Fruit fly (Drosophila melanogaster): ENCODE data around the gene CG7110.

CG7110 gene

DNA sequence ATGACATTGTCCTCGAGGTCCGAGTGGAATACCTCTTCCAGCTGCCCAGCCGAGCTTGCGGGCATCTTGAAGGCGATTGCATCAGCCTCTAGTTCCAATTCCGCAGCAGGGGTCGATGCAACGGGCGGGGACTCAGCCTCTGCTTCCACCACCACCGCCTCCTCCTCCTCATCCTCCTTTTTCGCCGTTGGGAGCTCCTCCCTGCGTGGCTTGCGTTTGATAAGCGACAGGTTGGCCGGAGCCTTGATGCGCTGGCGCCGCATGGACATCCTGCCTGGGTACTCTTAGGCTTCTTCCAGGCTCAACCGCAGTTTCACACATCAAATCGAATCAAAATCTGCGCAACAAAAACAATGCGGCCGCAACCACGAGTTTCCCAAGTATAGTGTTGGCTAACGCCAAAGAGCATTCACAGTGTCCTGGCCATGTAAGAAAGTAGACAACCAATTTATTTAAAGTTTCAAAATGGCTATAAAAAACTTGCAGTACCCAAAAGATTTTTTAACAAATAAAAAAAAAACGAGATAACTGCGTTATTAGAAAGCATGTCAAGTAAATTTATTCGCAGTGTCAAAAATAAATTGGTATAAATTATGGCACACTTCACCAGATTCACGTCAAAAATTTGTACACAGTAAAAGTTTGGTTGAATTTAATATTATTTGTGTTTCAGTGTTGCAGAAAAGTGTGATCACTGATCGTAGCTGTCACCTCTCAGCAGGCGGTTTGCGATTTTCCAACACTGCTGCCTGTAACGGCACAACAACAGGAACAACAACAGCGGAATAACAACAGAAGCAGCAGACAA, 25.2 kb upstream of the CG7110 start, which contains the start of the genes Bdp1 and CG6565 (continued):
- TF ChIP-seq ken (GFP tag; IDR thresholded peaks at IDR 0.05): peak; percentile 95
- TF ChIP-seq CG4424 (GFP tag; optimal IDR thresholded peaks at IDR 0.05): peak; percentile 99
- peak; percentile 68 for TF ChIP-seq wek (GFP tag; optimal IDR thresholded peaks at IDR 0.05)
- TF ChIP-seq CG14050 (GFP tag; IDR thresholded peaks at IDR 0.05): peak; percentile 92
- TF ChIP-seq bowl (GFP tag; IDR thresholded peaks at IDR 0.05): peak; percentile 68; the same call in 1 of the 2 replicates
- peak; percentile 98 for TF ChIP-seq az2 (GFP tag; optimal IDR thresholded peaks at IDR 0.05)
- peak; percentile 99 for TF ChIP-seq Atf-2 (GFP tag; optimal IDR thresholded peaks at IDR 0.05)
- peak; percentile 86 for TF ChIP-seq ci (GFP tag; IDR thresholded peaks at IDR 0.05)
- TF ChIP-seq crp (GFP tag; optimal IDR thresholded peaks at IDR 0.05): peak; percentile 8 to 76
- TF ChIP-seq CG9727 (GFP tag; optimal IDR thresholded peaks at IDR 0.05): peak; percentile 99
- TF ChIP-seq z (GFP tag; IDR thresholded peaks at IDR 0.05): 0 out of 3 replicates have a peak, but pooled peaks have one; percentile 34
- peak; percentile 95 for TF ChIP-seq grau (tag; optimal IDR thresholded peaks at IDR 0.05)
- TF ChIP-seq Hmx (GFP tag; optimal IDR thresholded peaks at IDR 0.05): peak; percentile 93
- peak; percentile 98 for TF ChIP-seq CG33213 (GFP tag; optimal IDR thresholded peaks at IDR 0.05)
- peak; percentile 97 for TF ChIP-seq CG15696 (tag; optimal IDR thresholded peaks at IDR 0.05)
- peak; percentile 48; the same call in 1 of the 2 replicates for TF ChIP-seq Scr (GFP tag; IDR thresholded peaks at IDR 0.05; ENCODE audit: partially characterized antibody)
- peak; percentile 97 for TF ChIP-seq Dbx (GFP tag; IDR thresholded peaks at IDR 0.05)
- peak; percentile 97 for TF ChIP-seq gro (GFP tag; optimal IDR thresholded peaks at IDR 0.05)
- TF ChIP-seq schlank (tag; optimal IDR thresholded peaks at IDR 0.05): peak; percentile 88
- TF ChIP-seq CG11560 (tag; IDR thresholded peaks at IDR 0.05): peak; percentile 91
- TF ChIP-seq CG34422 (GFP tag; IDR thresholded peaks at IDR 0.05): peak; percentile 96
- peak; percentile 76 for TF ChIP-seq E2f2 (GFP tag; IDR thresholded peaks at IDR 0.05)
- TF ChIP-seq CG16779 (GFP tag; IDR thresholded peaks at IDR 0.05): peak; percentile 65; the same call in 1 of the 2 replicates
- peak; percentile 99 for TF ChIP-seq CoRest (tag; optimal IDR thresholded peaks at IDR 0.05)
- TF ChIP-seq ttk (GFP tag; IDR thresholded peaks at IDR 0.05): peak; percentile 91
- no peak for TF ChIP-seq HLH4C (GFP tag; IDR thresholded peaks at IDR 0.05; ENCODE audit: partially characterized antibody)
- TF ChIP-seq D19B (GFP tag; optimal IDR thresholded peaks at IDR 0.05): peak; percentile 92
- peak; percentile 86 for TF ChIP-seq CG17186 (GFP tag; optimal IDR thresholded peaks at IDR 0.05)
- peak; percentile 98 for TF ChIP-seq CG12104 (GFP tag; optimal IDR thresholded peaks at IDR 0.05)
- peak; percentile 75 for TF ChIP-seq tap (tag; optimal IDR thresholded peaks at IDR 0.05)
- peak; percentile 95 for TF ChIP-seq Ets97D (GFP tag; optimal IDR thresholded peaks at IDR 0.05)
- peak; percentile 92 for TF ChIP-seq Elba2 (GFP tag; optimal IDR thresholded peaks at IDR 0.05)
- TF ChIP-seq GATAe (GFP tag; conservative IDR thresholded peaks at IDR 0.05): peak; percentile 79
- peak; percentile 98 for TF ChIP-seq CG1647 (GFP tag; optimal IDR thresholded peaks at IDR 0.05)
- TF ChIP-seq gcm2 (GFP tag; optimal IDR thresholded peaks at IDR 0.05): peak; percentile 97
- peak; percentile 98 for TF ChIP-seq CG10209 (GFP tag; optimal IDR thresholded peaks at IDR 0.05)
- TF ChIP-seq Mes4 (GFP tag; optimal IDR thresholded peaks at IDR 0.05): peak; percentile 97
- TF ChIP-seq Xrp1 (GFP tag; IDR thresholded peaks at IDR 0.05): peak; percentile 96
- TF ChIP-seq Chrac-16 (GFP tag; optimal IDR thresholded peaks at IDR 0.05): peak; percentile 98
- peak; percentile 93 for TF ChIP-seq Rx (GFP tag; IDR thresholded peaks at IDR 0.05)
- peak; percentile 98 for TF ChIP-seq CHES-1-like (GFP tag; optimal IDR thresholded peaks at IDR 0.05)
- TF ChIP-seq CG17359 (tag; optimal IDR thresholded peaks at IDR 0.05): peak; percentile 95
- peak; percentile 98 for TF ChIP-seq CG16863 (GFP tag; optimal IDR thresholded peaks at IDR 0.05)
- TF ChIP-seq pita (GFP tag; optimal IDR thresholded peaks at IDR 0.05): no peak
- TF ChIP-seq E2f1 (GFP tag; IDR thresholded peaks at IDR 0.05): peak; percentile 94
- TF ChIP-seq lmd (GFP tag; IDR thresholded peaks at IDR 0.05): peak; percentile 98
- peak; percentile 91 for TF ChIP-seq vvl (GFP tag; IDR thresholded peaks at IDR 0.05)
- TF ChIP-seq CG7786 (GFP tag; optimal IDR thresholded peaks at IDR 0.05): peak; percentile 99
- peak; percentile 82 for TF ChIP-seq sens-2 (GFP tag; IDR thresholded peaks at IDR 0.05)
- TF ChIP-seq CrebB (tag; optimal IDR thresholded peaks at IDR 0.05): peak; percentile 88
